Worm (Caenorhabditis elegans) whole organism, late embryonic: Measurements from ENCODE around the gene C15H9.9.

Experiments
- C08G9.2 ChIP-seq: sonication (generic microtip); optimal IDR thresholded peaks from 2 replicates; lab custom pipeline; 2016; ENCODE audit warnings: mild to moderate bottlenecking, missing genetic modification characterization, moderate library complexity, missing compliant biosample characterization
- C38D4.7 ChIP-seq: fragments of 200-800 bp; sonication (Bioruptor generic); optimal IDR thresholded peaks from 2 replicates; lab custom pipeline; 2018; ENCODE audit warnings: mild to moderate bottlenecking, missing genetic modification characterization, moderate library complexity, missing compliant biosample characterization
- K09A11.1 ChIP-seq: sonication (generic microtip); optimal IDR thresholded peaks from 2 replicates; lab custom pipeline; 2017; ENCODE audit warnings: antibody characterized with exemption, mild to moderate bottlenecking, missing genetic modification characterization, missing compliant biosample characterization; ENCODE audit not compliant: insufficient read depth
- Y22D7AL.16 ChIP-seq: sonication (generic microtip); optimal IDR thresholded peaks from 2 replicates; lab custom pipeline; 2016; ENCODE audit warnings: missing genetic modification characterization, missing compliant biosample characterization
- ahr-1 ChIP-seq: sonication (generic microtip); optimal IDR thresholded peaks from 2 replicates; lab custom pipeline; 2016; ENCODE audit warnings: missing genetic modification characterization, missing compliant biosample characterization
- ceh-14 ChIP-seq: sonication (generic microtip); optimal IDR thresholded peaks from 2 replicates; lab custom pipeline; 2016; ENCODE audit warnings: missing genotype, missing genetic modification characterization, missing compliant biosample characterization
- ceh-18 ChIP-seq: sonication (generic microtip); optimal IDR thresholded peaks from 2 replicates; lab custom pipeline; 2016; ENCODE audit warnings: missing genetic modification characterization, missing compliant biosample characterization
- ceh-19 ChIP-seq: fragments of 200-800 bp; sonication (Bioruptor generic); optimal IDR thresholded peaks from 2 replicates; lab custom pipeline; 2018; ENCODE audit warnings: mild to moderate bottlenecking, missing genetic modification characterization, missing compliant biosample characterization
- ceh-2 ChIP-seq: sonication (generic microtip); optimal IDR thresholded peaks from 2 replicates; lab custom pipeline; 2016; ENCODE audit warnings: missing genotype, missing genetic modification characterization, missing compliant biosample characterization
- ceh-22 ChIP-seq: sonication (generic microtip); optimal IDR thresholded peaks from 2 replicates; lab custom pipeline; 2017; ENCODE audit warnings: missing biosample characterization, missing genetic modification characterization
- ceh-30 ChIP-seq: fragments of 150-350 bp; optimal IDR thresholded peaks from 2 replicates; lab custom pipeline; 2014; ENCODE audit warnings: missing biosample characterization, missing genetic modification characterization
- ceh-31 ChIP-seq: sonication (generic microtip); optimal IDR thresholded peaks from 2 replicates; lab custom pipeline; 2016; ENCODE audit warnings: missing genetic modification characterization, missing compliant biosample characterization
- ceh-45 ChIP-seq: fragments of 200-800 bp; sonication (Bioruptor generic); IDR thresholded peaks from 2 replicates; pipeline ENCODE4 v1.3.6; 2022; ENCODE audit warnings: missing genetic modification reagents, missing genetic modification characterization, missing compliant biosample characterization
- ceh-48 ChIP-seq: sonication (generic microtip); optimal IDR thresholded peaks from 2 replicates; lab custom pipeline; 2016; ENCODE audit warnings: missing genetic modification characterization, inconsistent platforms, missing compliant biosample characterization
- ceh-6 ChIP-seq: fragments of 200-800 bp; sonication (Bioruptor generic); optimal IDR thresholded peaks from 2 replicates; lab custom pipeline; 2018; ENCODE audit warnings: mild to moderate bottlenecking, missing genetic modification characterization, missing compliant biosample characterization
- dmd-4 ChIP-seq: sonication (generic microtip); optimal IDR thresholded peaks from 2 replicates; lab custom pipeline; 2016; ENCODE audit warnings: borderline replicate concordance, missing genetic modification characterization, missing compliant biosample characterization
- dve-1 ChIP-seq: sonication (generic microtip); optimal IDR thresholded peaks from 2 replicates; lab custom pipeline; 2017; ENCODE audit warnings: antibody characterized with exemption, mild to moderate bottlenecking, missing genetic modification characterization, missing compliant biosample characterization
- elt-2 ChIP-seq: sonication (generic microtip); optimal IDR thresholded peaks from 2 replicates; lab custom pipeline; 2016; ENCODE audit warnings: missing genetic modification reagents, missing genetic modification characterization, missing compliant biosample characterization
- elt-4 ChIP-seq: sonication (generic microtip); optimal IDR thresholded peaks from 2 replicates; lab custom pipeline; 2016; ENCODE audit warnings: missing genetic modification characterization, missing compliant biosample characterization
- fkh-6 ChIP-seq: sonication (generic microtip); optimal IDR thresholded peaks from 2 replicates; lab custom pipeline; 2016; ENCODE audit warnings: missing genetic modification characterization, missing compliant biosample characterization
- hlh-30 ChIP-seq: sonication (generic microtip); optimal IDR thresholded peaks from 2 replicates; lab custom pipeline; 2017; ENCODE audit warnings: antibody characterized with exemption, missing genetic modification characterization, missing compliant biosample characterization; ENCODE audit not compliant: insufficient read depth
- hlh-6 ChIP-seq: sonication (generic microtip); optimal IDR thresholded peaks from 2 replicates; lab custom pipeline; 2016; ENCODE audit warnings: missing genotype, missing genetic modification characterization, missing compliant biosample characterization
- lin-11 ChIP-seq: fragments of 200-800 bp; sonication (Bioruptor generic); optimal IDR thresholded peaks from 2 replicates; lab custom pipeline; 2018; ENCODE audit warnings: mild to moderate bottlenecking, missing genetic modification characterization, missing compliant biosample characterization
- madf-2 ChIP-seq: sonication (generic microtip); optimal IDR thresholded peaks from 2 replicates; lab custom pipeline; 2017; ENCODE audit warnings: missing genetic modification characterization, missing compliant biosample characterization
- mec-3 ChIP-seq: sonication (generic microtip); optimal IDR thresholded peaks from 2 replicates; lab custom pipeline; 2016; ENCODE audit warnings: borderline replicate concordance, missing genetic modification characterization, missing compliant biosample characterization
- nfya-1 ChIP-seq: sonication (generic microtip); optimal IDR thresholded peaks from 2 replicates; lab custom pipeline; 2017; ENCODE audit warnings: missing genetic modification characterization, mild to moderate bottlenecking, missing compliant biosample characterization, antibody characterized with exemption, moderate library complexity
- nhr-11 ChIP-seq: fragments of 150-350 bp; optimal IDR thresholded peaks from 2 replicates; lab custom pipeline; 2014; ENCODE audit warnings: missing biosample characterization, missing genetic modification characterization
- npax-4 ChIP-seq: sonication (generic microtip); optimal IDR thresholded peaks from 2 replicates; lab custom pipeline; 2016; ENCODE audit warnings: missing genetic modification characterization, missing compliant biosample characterization
- pag-3 ChIP-seq: sonication (generic microtip); optimal IDR thresholded peaks from 2 replicates; lab custom pipeline; 2016; ENCODE audit warnings: missing compliant biosample characterization, missing genetic modification characterization, borderline replicate concordance
- pat-9 ChIP-seq: fragments of 200-800 bp; sonication (Bioruptor generic); optimal IDR thresholded peaks from 2 replicates; lab custom pipeline; 2018; ENCODE audit warnings: mild to moderate bottlenecking, missing genetic modification characterization, moderate library complexity, missing compliant biosample characterization
- pha-2 ChIP-seq: sonication (generic microtip); optimal IDR thresholded peaks from 2 replicates; lab custom pipeline; 2017; ENCODE audit warnings: mild to moderate bottlenecking, missing genetic modification characterization, missing compliant biosample characterization
- pha-4 ChIP-seq: fragments of 150-350 bp; optimal IDR thresholded peaks from 2 replicates; lab custom pipeline; 2018; ENCODE audit warnings: missing biosample characterization, missing genetic modification reagents, missing genetic modification characterization
- pqm-1 ChIP-seq: sonication (generic microtip); optimal IDR thresholded peaks from 2 replicates; lab custom pipeline; 2016; ENCODE audit warnings: missing genetic modification characterization, missing compliant biosample characterization
- ref-2 ChIP-seq: sonication (generic microtip); optimal IDR thresholded peaks from 2 replicates; lab custom pipeline; 2016; ENCODE audit warnings: missing genetic modification characterization, missing compliant biosample characterization
- syd-9 ChIP-seq: sonication (generic microtip); optimal IDR thresholded peaks from 2 replicates; lab custom pipeline; 2016; ENCODE audit warnings: mild to moderate bottlenecking, missing genetic modification characterization, moderate library complexity, missing compliant biosample characterization
- ttx-3 ChIP-seq: sonication (generic microtip); optimal IDR thresholded peaks from 2 replicates; lab custom pipeline; 2016; ENCODE audit warnings: missing genetic modification reagents, missing genetic modification characterization, missing compliant biosample characterization
- unc-3 ChIP-seq, 2 experiments: fragments of 200-800 bp in 1 of 2; sonication (Bioruptor generic) in 1 of 2; sonication (generic microtip) in 1 of 2; conservative IDR thresholded peaks in 1 of 2; optimal IDR thresholded peaks in 1 of 2; 2 replicates each; pipeline versions ENCODE4 v1.3.6 to Lab custom; 2016 to 2022; ENCODE audit warnings: missing compliant biosample characterization in 2 of 2, missing genetic modification characterization in 2 of 2, missing genetic modification reagents in 1 of 2
- unc-42 ChIP-seq: sonication (generic microtip); optimal IDR thresholded peaks from 2 replicates; lab custom pipeline; 2016; ENCODE audit warnings: missing genotype, missing genetic modification characterization, missing compliant biosample characterization
- zip-5 ChIP-seq: sonication (generic microtip); optimal IDR thresholded peaks from 2 replicates; lab custom pipeline; 2016; ENCODE audit warnings: missing genetic modification characterization, missing compliant biosample characterization

Gene C15H9.9

ce11 chrX:6128773-6129172 is 698 bp upstream of the C15H9.9 start:
- TF ChIP-seq K09A11.1 (tag; lab: Kevin White, UChicago) = no peak
- no peak for TF ChIP-seq C38D4.7 (GFP tag; lab: Kevin White, UChicago)
- TF ChIP-seq hlh-30 = no peak
- no peak for TF ChIP-seq pag-3 (tag; lab: Kevin White, UChicago)
- TF ChIP-seq ceh-18 (tag; lab: Kevin White, UChicago) = no peak
- no peak for TF ChIP-seq dve-1 (tag; lab: Kevin White, UChicago)
- TF ChIP-seq ceh-2 (tag; lab: Kevin White, UChicago) = no peak
- TF ChIP-seq ceh-6 (GFP tag; lab: Kevin White, UChicago) = no peak

- TF ChIP-seq hlh-30 (peak; percentile 27), hlh-6 (tag; lab: Kevin White, UChicago) (no peak)
Measured at ce11 chrX:6122026-6122425, 6.0 kb downstream of the C15H9.9 start, which contains the start of gene nnt-1. nnt-1 (plus strand) TSS chrX:6122311.

- no peak for TF ChIP-seq pag-3 (tag; lab: Kevin White, UChicago)
- TF ChIP-seq C08G9.2 = no peak
- TF ChIP-seq ceh-45 (GFP tag; lab: Robert Waterston, UW) = no peak
- TF ChIP-seq elt-4 = no peak
- TF ChIP-seq ceh-14 (tag; lab: Kevin White, UChicago) = no peak
- no peak for TF ChIP-seq ceh-31
- TF ChIP-seq ceh-22 = no peak
- TF ChIP-seq unc-42 (tag; lab: Kevin White, UChicago) = no peak
- no peak for TF ChIP-seq dmd-4 (tag; lab: Kevin White, UChicago)
- TF ChIP-seq nhr-11 = no peak
- no peak for TF ChIP-seq unc-3 (GFP tag; conservative IDR thresholded peaks at IDR 0.05; lab: Robert Waterston, UW)
- TF ChIP-seq unc-3 (tag; optimal IDR thresholded peaks at IDR 0.05; lab: Kevin White, UChicago) = no peak
- TF ChIP-seq zip-5 (tag; lab: Kevin White, UChicago) = no peak
Measured at ce11 chrX:6121279-6121678, 6.8 kb downstream of the C15H9.9 start.

- TF ChIP-seq madf-2 (tag; lab: Kevin White, UChicago) = no peak
- no peak for TF ChIP-seq ahr-1
- TF ChIP-seq pha-2 (tag; lab: Kevin White, UChicago) = no peak
- no peak for TF ChIP-seq ceh-30 (tag; lab: Kevin White, UChicago)
- no peak for TF ChIP-seq Y22D7AL.16 (tag; lab: Kevin White, UChicago)
- TF ChIP-seq elt-2 = no peak
Measured at ce11 chrX:6118086-6118825, 9.8 kb downstream of the C15H9.9 start, which contains the start of gene C15H9.2. C15H9.2 (plus strand) TSS chrX:6118526.

- TF ChIP-seq pqm-1 (tag; lab: Kevin White, UChicago) = no peak
- no peak for TF ChIP-seq nfya-1
- no peak for TF ChIP-seq elt-2
- no peak for TF ChIP-seq ceh-48 (tag; lab: Kevin White, UChicago)
- TF ChIP-seq ceh-6 (GFP tag; lab: Kevin White, UChicago) = no peak
- TF ChIP-seq pat-9 (tag; lab: Kevin White, UChicago) = no peak
- TF ChIP-seq ceh-19 = no peak
- TF ChIP-seq pha-4 (tag; lab: Kevin White, UChicago) = no peak
- no peak for TF ChIP-seq lin-11
- TF ChIP-seq syd-9 = no peak
- TF ChIP-seq nhr-11 = no peak
- TF ChIP-seq fkh-6 = no peak
- no peak for TF ChIP-seq npax-4
- no peak for TF ChIP-seq mec-3 (tag; lab: Kevin White, UChicago)
- TF ChIP-seq ttx-3 (tag; lab: Kevin White, UChicago) = no peak
- no peak for TF ChIP-seq ref-2 (tag; lab: Kevin White, UChicago)
Measured at ce11 chrX:6115502-6115901, 12.6 kb downstream of the C15H9.9 start, which contains the start of gene C15H9.3. C15H9.3 (plus strand) TSS chrX:6115802.
